Comparison of ENCODE assay signal across 1 fruit fly cellular context in genomic region chrX:20505897-20506296, dm6.
TF ChIP-seq lines count a peak whose summit lies in the region.

No protein-coding gene starts in this region.

TF ChIP-seq in whole organism, embryonic, 481 proteins besides CTCF, POLR2A, EP300 and RAD21 (continued from another document and continues in another):
- TF ChIP-seq CG32772 (GFP tag; IDR thresholded peaks at IDR 0.05; lab: Robert Waterston, UW): no peak
- TF ChIP-seq sens (GFP tag; lab: Kevin White, UChicago): peak; percentile 91
- TF ChIP-seq CG1832 (GFP tag; optimal IDR thresholded peaks at IDR 0.05; lab: Kevin White, UChicago): no peak
- no peak for TF ChIP-seq az2 (GFP tag; optimal IDR thresholded peaks at IDR 0.05; lab: Kevin White, UChicago)
- no peak for TF ChIP-seq Ets65A (GFP tag; lab: Kevin White, UChicago)
- TF ChIP-seq CG18764 (GFP tag; optimal IDR thresholded peaks at IDR 0.05; lab: Kevin White, UChicago): peak; percentile 42
- TF ChIP-seq Max (GFP tag; optimal IDR thresholded peaks at IDR 0.05; lab: Kevin White, UChicago): peak; percentile 37
- no peak for TF ChIP-seq HLH4C (GFP tag; IDR thresholded peaks at IDR 0.05; lab: Robert Waterston, UW; ENCODE audit: partially characterized antibody)
- no peak for TF ChIP-seq bigmax (GFP tag; optimal IDR thresholded peaks at IDR 0.05; lab: Kevin White, UChicago)
- no peak for TF ChIP-seq Lim3 (GFP tag; IDR thresholded peaks at IDR 0.05; lab: Robert Waterston, UW)
- no peak for TF ChIP-seq chn (GFP tag; optimal IDR thresholded peaks at IDR 0.05; lab: Kevin White, UChicago)
- TF ChIP-seq NC2α (GFP tag; optimal IDR thresholded peaks at IDR 0.05; lab: Kevin White, UChicago): no peak
- peak; percentile 49 for TF ChIP-seq PHDP (tag; optimal IDR thresholded peaks at IDR 0.05; lab: Kevin White, UChicago)
- no peak for TF ChIP-seq Bgb (GFP tag; IDR thresholded peaks at IDR 0.05; lab: Robert Waterston, UW; ENCODE audit: partially characterized antibody)
- TF ChIP-seq kay (GFP tag; optimal IDR thresholded peaks at IDR 0.05; lab: Kevin White, UChicago): peak; percentile 8
- peak; percentile 18 for TF ChIP-seq CG15011 (GFP tag; optimal IDR thresholded peaks at IDR 0.05; lab: Kevin White, UChicago)
- TF ChIP-seq HmgD (GFP tag; optimal IDR thresholded peaks at IDR 0.05; lab: Kevin White, UChicago): no peak
- no peak for TF ChIP-seq ERR (GFP tag; optimal IDR thresholded peaks at IDR 0.05; lab: Kevin White, UChicago)
- TF ChIP-seq CG8290 (GFP tag; optimal IDR thresholded peaks at IDR 0.05; lab: Kevin White, UChicago): peak; percentile 7
- peak in 1 of 2 experiments; percentile 15 for TF ChIP-seq CG8290 (tag; optimal IDR thresholded peaks at IDR 0.05; lab: Kevin White, UChicago)
- no peak for TF ChIP-seq Hmx (GFP tag; optimal IDR thresholded peaks at IDR 0.05; lab: Kevin White, UChicago)
- no peak for TF ChIP-seq slp2 (GFP tag; optimal IDR thresholded peaks at IDR 0.05; lab: Kevin White, UChicago)
- no peak for TF ChIP-seq grau (tag; optimal IDR thresholded peaks at IDR 0.05; lab: Kevin White, UChicago)
- no peak for TF ChIP-seq Scr (GFP tag; IDR thresholded peaks at IDR 0.05; lab: Robert Waterston, UW; ENCODE audit: partially characterized antibody)
- TF ChIP-seq bowl (GFP tag; IDR thresholded peaks at IDR 0.05; lab: Robert Waterston, UW): no peak
- no peak for TF ChIP-seq YL-1 (GFP tag; optimal IDR thresholded peaks at IDR 0.05; lab: Kevin White, UChicago)
- TF ChIP-seq CG10979 (tag; optimal IDR thresholded peaks at IDR 0.05; lab: Kevin White, UChicago): no peak
- peak; percentile 18 for TF ChIP-seq Fer3 (tag; optimal IDR thresholded peaks at IDR 0.05; lab: Kevin White, UChicago)
- TF ChIP-seq Rfx (GFP tag; IDR thresholded peaks at IDR 0.05; lab: Robert Waterston, UW): no peak
- TF ChIP-seq sim (GFP tag; IDR thresholded peaks at IDR 0.05; lab: Robert Waterston, UW): 0 out of 2 replicates have a peak, but pooled peaks have one; percentile 62
- TF ChIP-seq CG14965 (GFP tag; optimal IDR thresholded peaks at IDR 0.05; lab: Kevin White, UChicago; ENCODE audit: borderline replicate concordance): no peak
- TF ChIP-seq CG15696 (tag; optimal IDR thresholded peaks at IDR 0.05; lab: Kevin White, UChicago): peak; percentile 17
- peak; percentile 49 for TF ChIP-seq bcd (GFP tag; optimal IDR thresholded peaks at IDR 0.05; lab: Kevin White, UChicago)
- no peak for TF ChIP-seq Spps (tag; optimal IDR thresholded peaks at IDR 0.05; lab: Kevin White, UChicago)
- no peak for TF ChIP-seq crc (GFP tag; optimal IDR thresholded peaks at IDR 0.05; lab: Kevin White, UChicago)
- no peak for TF ChIP-seq zf30C (GFP tag; optimal IDR thresholded peaks at IDR 0.05; lab: Kevin White, UChicago)
- no peak for TF ChIP-seq cad (GFP tag; optimal IDR thresholded peaks at IDR 0.05; lab: Kevin White, UChicago)
- TF ChIP-seq Elba2 (GFP tag; optimal IDR thresholded peaks at IDR 0.05; lab: Kevin White, UChicago): no peak
- no peak for TF ChIP-seq pb (GFP tag; optimal IDR thresholded peaks at IDR 0.05; lab: Kevin White, UChicago)
- no peak for TF ChIP-seq CG30020 (tag; optimal IDR thresholded peaks at IDR 0.05; lab: Kevin White, UChicago)
- TF ChIP-seq ase (GFP tag; IDR thresholded peaks at IDR 0.05; lab: Robert Waterston, UW): no peak
- TF ChIP-seq CG11560 (tag; IDR thresholded peaks at IDR 0.05; lab: Robert Waterston, UW): no peak
- TF ChIP-seq CG30431 (GFP tag; optimal IDR thresholded peaks at IDR 0.05; lab: Kevin White, UChicago): no peak
- no peak for TF ChIP-seq CG8924 (tag; optimal IDR thresholded peaks at IDR 0.05; lab: Kevin White, UChicago)
- no peak for TF ChIP-seq CG7928 (GFP tag; optimal IDR thresholded peaks at IDR 0.05; lab: Kevin White, UChicago)
- peak; percentile 35 for TF ChIP-seq CG18476 (GFP tag; optimal IDR thresholded peaks at IDR 0.05; lab: Kevin White, UChicago)
- TF ChIP-seq ac (GFP tag; optimal IDR thresholded peaks at IDR 0.05; lab: Kevin White, UChicago): no peak
- TF ChIP-seq sr (GFP tag; IDR thresholded peaks at IDR 0.05; lab: Robert Waterston, UW): 0 out of 3 replicates have a peak, but pooled peaks have one; percentile 50
- TF ChIP-seq lov (optimal IDR thresholded peaks at IDR 0.05; lab: Kevin White, UChicago): no peak
- no peak for TF ChIP-seq lov (GFP tag; IDR thresholded peaks at IDR 0.05; lab: Robert Waterston, UW)
- TF ChIP-seq CG1024 (GFP tag; IDR thresholded peaks at IDR 0.05; lab: Robert Waterston, UW): peak; percentile 71; the same call in 1 of the 2 replicates
- TF ChIP-seq NfI (GFP tag; optimal IDR thresholded peaks at IDR 0.05; lab: Kevin White, UChicago): no peak
- no peak for TF ChIP-seq maf-S (GFP tag; optimal IDR thresholded peaks at IDR 0.05; lab: Kevin White, UChicago)
- TF ChIP-seq zfh1 (GFP tag; IDR thresholded peaks at IDR 0.05; lab: Robert Waterston, UW): peak; percentile 67; the same call in 2 of the 3 replicates
- peak; percentile 61 for TF ChIP-seq sob (GFP tag; IDR thresholded peaks at IDR 0.05; lab: Robert Waterston, UW)
- TF ChIP-seq ab (GFP tag; optimal IDR thresholded peaks at IDR 0.05; lab: Kevin White, UChicago): no peak
- TF ChIP-seq CrebB (tag; optimal IDR thresholded peaks at IDR 0.05; lab: Kevin White, UChicago): no peak
- TF ChIP-seq ems (GFP tag; optimal IDR thresholded peaks at IDR 0.05; lab: Kevin White, UChicago): peak; percentile 16
- no peak for TF ChIP-seq shn (GFP tag; optimal IDR thresholded peaks at IDR 0.05; lab: Kevin White, UChicago)
- TF ChIP-seq oc (tag; optimal IDR thresholded peaks at IDR 0.05; lab: Kevin White, UChicago): no peak
- no peak for TF ChIP-seq CG17612 (GFP tag; IDR thresholded peaks at IDR 0.05; lab: Robert Waterston, UW)
- TF ChIP-seq gro (GFP tag; optimal IDR thresholded peaks at IDR 0.05; lab: Kevin White, UChicago): no peak
- TF ChIP-seq CG4617 (GFP tag; optimal IDR thresholded peaks at IDR 0.05; lab: Kevin White, UChicago; ENCODE audit: borderline replicate concordance): no peak
- TF ChIP-seq C15 (GFP tag; IDR thresholded peaks at IDR 0.05; lab: Robert Waterston, UW): no peak
- no peak for TF ChIP-seq CG43689 (GFP tag; IDR thresholded peaks at IDR 0.05; lab: Robert Waterston, UW)
- peak; percentile 12 for TF ChIP-seq CG8281 (tag; optimal IDR thresholded peaks at IDR 0.05; lab: Kevin White, UChicago)
- TF ChIP-seq CG2116 (GFP tag; optimal IDR thresholded peaks at IDR 0.05; lab: Kevin White, UChicago): peak; percentile 7
- no peak for TF ChIP-seq amos (GFP tag; IDR thresholded peaks at IDR 0.05; lab: Robert Waterston, UW; ENCODE audit: partially characterized antibody)
- TF ChIP-seq Hr78 (GFP tag; optimal IDR thresholded peaks at IDR 0.05; lab: Kevin White, UChicago): no peak
- no peak for TF ChIP-seq CG32532 (GFP tag; IDR thresholded peaks at IDR 0.05; lab: Robert Waterston, UW)
- TF ChIP-seq CG5245 (GFP tag; optimal IDR thresholded peaks at IDR 0.05; lab: Kevin White, UChicago): peak; percentile 43
- TF ChIP-seq CG13775 (GFP tag; optimal IDR thresholded peaks at IDR 0.05; lab: Kevin White, UChicago): no peak
- no peak for TF ChIP-seq CG13624 (GFP tag; optimal IDR thresholded peaks at IDR 0.05; lab: Kevin White, UChicago)
- TF ChIP-seq CG11456 (GFP tag; IDR thresholded peaks at IDR 0.05; lab: Robert Waterston, UW): no peak
- TF ChIP-seq CG6654 (GFP tag; optimal IDR thresholded peaks at IDR 0.05; lab: Kevin White, UChicago): no peak
- no peak for TF ChIP-seq tup (GFP tag; optimal IDR thresholded peaks at IDR 0.05; lab: Kevin White, UChicago)
- no peak for TF ChIP-seq trem (tag; optimal IDR thresholded peaks at IDR 0.05; lab: Kevin White, UChicago)
- TF ChIP-seq CG9797 (GFP tag; optimal IDR thresholded peaks at IDR 0.05; lab: Kevin White, UChicago): no peak
- no peak for TF ChIP-seq CG34422 (GFP tag; IDR thresholded peaks at IDR 0.05; lab: Robert Waterston, UW)
- TF ChIP-seq CG13424 (tag; optimal IDR thresholded peaks at IDR 0.05; lab: Kevin White, UChicago): peak; percentile 23
- TF ChIP-seq CG11696 (GFP tag; IDR thresholded peaks at IDR 0.05; lab: Robert Waterston, UW): peak; percentile 62; the same call in 1 of the 2 replicates
- peak; percentile 41 for TF ChIP-seq CG1233 (GFP tag; optimal IDR thresholded peaks at IDR 0.05; lab: Kevin White, UChicago)
- no peak for TF ChIP-seq pfk (GFP tag; optimal IDR thresholded peaks at IDR 0.05; lab: Kevin White, UChicago)
- peak; percentile 37 for TF ChIP-seq Sox100B (GFP tag; optimal IDR thresholded peaks at IDR 0.05; lab: Kevin White, UChicago)
- TF ChIP-seq ken (GFP tag; IDR thresholded peaks at IDR 0.05; lab: Robert Waterston, UW): no peak
- peak; percentile 62; the same call in 1 of the 2 replicates for TF ChIP-seq CG5953 (GFP tag; IDR thresholded peaks at IDR 0.05; lab: Robert Waterston, UW)
- peak; percentile 27 for TF ChIP-seq unpg (GFP tag; optimal IDR thresholded peaks at IDR 0.05; lab: Kevin White, UChicago)
- no peak for TF ChIP-seq CG9932 (GFP tag; IDR thresholded peaks at IDR 0.05; lab: Robert Waterston, UW)
- no peak for TF ChIP-seq CG9727 (GFP tag; optimal IDR thresholded peaks at IDR 0.05; lab: Kevin White, UChicago)
- no peak for TF ChIP-seq Trl (optimal IDR thresholded peaks at IDR 0.05; lab: Kevin White, UChicago)
- peak; percentile 13 for TF ChIP-seq Trl (GFP tag; optimal IDR thresholded peaks at IDR 0.05; lab: Kevin White, UChicago)
- 0 out of 3 replicates have a peak, but pooled peaks have one; percentile 14 for TF ChIP-seq CG17361 (GFP tag; IDR thresholded peaks at IDR 0.05; lab: Robert Waterston, UW)
- peak; percentile 57; the same call in 1 of the 2 replicates for TF ChIP-seq Awh (GFP tag; IDR thresholded peaks at IDR 0.05; lab: Robert Waterston, UW)
- no peak for TF ChIP-seq CG12299 (tag; optimal IDR thresholded peaks at IDR 0.05; lab: Kevin White, UChicago)
- no peak for TF ChIP-seq HLHmδ (GFP tag; optimal IDR thresholded peaks at IDR 0.05; lab: Kevin White, UChicago)
- no peak for TF ChIP-seq Gsc (GFP tag; IDR thresholded peaks at IDR 0.05; lab: Robert Waterston, UW)
- TF ChIP-seq CG2199 (GFP tag; IDR thresholded peaks at IDR 0.05; lab: Robert Waterston, UW): peak; percentile 64; the same call in 1 of the 3 replicates
- peak; percentile 3 for TF ChIP-seq MTF-1 (GFP tag; optimal IDR thresholded peaks at IDR 0.05; lab: Kevin White, UChicago; ENCODE audit: borderline replicate concordance)
- TF ChIP-seq aop (GFP tag; IDR thresholded peaks at IDR 0.05; lab: Robert Waterston, UW): no peak
- TF ChIP-seq kah (GFP tag; optimal IDR thresholded peaks at IDR 0.05; lab: Kevin White, UChicago): no peak
- TF ChIP-seq kni (GFP tag; optimal IDR thresholded peaks at IDR 0.05; lab: Kevin White, UChicago): no peak
- no peak for TF ChIP-seq Sry-β (GFP tag; optimal IDR thresholded peaks at IDR 0.05; lab: Kevin White, UChicago)
- TF ChIP-seq Sox102F (GFP tag; optimal IDR thresholded peaks at IDR 0.05; lab: Kevin White, UChicago): peak; percentile 75
- TF ChIP-seq CG6175 (GFP tag; IDR thresholded peaks at IDR 0.05; lab: Robert Waterston, UW): no peak
- TF ChIP-seq CG17328 (GFP tag; IDR thresholded peaks at IDR 0.05; lab: Robert Waterston, UW): peak; percentile 58
- no peak for TF ChIP-seq inv (GFP tag; IDR thresholded peaks at IDR 0.05; lab: Robert Waterston, UW; ENCODE audit: partially characterized antibody)
- TF ChIP-seq CG3065 (GFP tag; optimal IDR thresholded peaks at IDR 0.05; lab: Kevin White, UChicago): no peak
- TF ChIP-seq wdn (GFP tag; IDR thresholded peaks at IDR 0.05; lab: Robert Waterston, UW): no peak
- no peak for TF ChIP-seq vnd (GFP tag; IDR thresholded peaks at IDR 0.05; lab: Robert Waterston, UW; ENCODE audit: partially characterized antibody)
- TF ChIP-seq Ssrp (tag; optimal IDR thresholded peaks at IDR 0.05; lab: Kevin White, UChicago): no peak
- TF ChIP-seq Camta (GFP tag; optimal IDR thresholded peaks at IDR 0.05; lab: Kevin White, UChicago): no peak
- no peak for TF ChIP-seq Taf1 (GFP tag; IDR thresholded peaks at IDR 0.05; lab: Robert Waterston, UW)
- peak; percentile 15 for TF ChIP-seq dmrt11E (tag; optimal IDR thresholded peaks at IDR 0.05; lab: Kevin White, UChicago)
- no peak for TF ChIP-seq Dip3 (GFP tag; optimal IDR thresholded peaks at IDR 0.05; lab: Kevin White, UChicago)
- TF ChIP-seq pita (GFP tag; optimal IDR thresholded peaks at IDR 0.05; lab: Kevin White, UChicago): no peak
- no peak for TF ChIP-seq CG4282 (GFP tag; optimal IDR thresholded peaks at IDR 0.05; lab: Kevin White, UChicago)
- TF ChIP-seq Side (GFP tag; optimal IDR thresholded peaks at IDR 0.05; lab: Kevin White, UChicago): no peak
- no peak for TF ChIP-seq CG7745 (tag; optimal IDR thresholded peaks at IDR 0.05; lab: Kevin White, UChicago)
- TF ChIP-seq CG7839 (tag; optimal IDR thresholded peaks at IDR 0.05; lab: Kevin White, UChicago): peak; percentile 5
- peak; percentile 62 for TF ChIP-seq gem (tag; optimal IDR thresholded peaks at IDR 0.05; lab: Kevin White, UChicago)
- TF ChIP-seq Nf-YB (GFP tag; optimal IDR thresholded peaks at IDR 0.05; lab: Kevin White, UChicago): no peak
- no peak for TF ChIP-seq CG4820 (GFP tag; optimal IDR thresholded peaks at IDR 0.05; lab: Kevin White, UChicago)
- no peak for TF ChIP-seq Sry-δ (GFP tag; optimal IDR thresholded peaks at IDR 0.05; lab: Kevin White, UChicago)
- peak; percentile 3 for TF ChIP-seq CG18262 (tag; optimal IDR thresholded peaks at IDR 0.05; lab: Kevin White, UChicago)
- no peak for TF ChIP-seq CG14667 (GFP tag; IDR thresholded peaks at IDR 0.05; lab: Robert Waterston, UW)
- no peak for TF ChIP-seq ind (GFP tag; optimal IDR thresholded peaks at IDR 0.05; lab: Kevin White, UChicago)
- TF ChIP-seq en (GFP tag; optimal IDR thresholded peaks at IDR 0.05; lab: Kevin White, UChicago): no peak
- no peak for TF ChIP-seq CG10147 (GFP tag; optimal IDR thresholded peaks at IDR 0.05; lab: Kevin White, UChicago)
- peak; percentile 46 for TF ChIP-seq CG12942 (GFP tag; optimal IDR thresholded peaks at IDR 0.05; lab: Kevin White, UChicago)
- no peak for TF ChIP-seq pum (GFP tag; optimal IDR thresholded peaks at IDR 0.05; lab: Kevin White, UChicago)
- peak; percentile 14 for TF ChIP-seq CG18599 (GFP tag; optimal IDR thresholded peaks at IDR 0.05; lab: Kevin White, UChicago)
- TF ChIP-seq Rx (GFP tag; IDR thresholded peaks at IDR 0.05; lab: Robert Waterston, UW): no peak
- no peak for TF ChIP-seq tgo (GFP tag; IDR thresholded peaks at IDR 0.05; lab: Robert Waterston, UW)
- peak; percentile 13 for TF ChIP-seq CG12659 (GFP tag; optimal IDR thresholded peaks at IDR 0.05; lab: Kevin White, UChicago)
- TF ChIP-seq cas (GFP tag; IDR thresholded peaks at IDR 0.05; lab: Robert Waterston, UW): no peak
- TF ChIP-seq wek (GFP tag; optimal IDR thresholded peaks at IDR 0.05; lab: Kevin White, UChicago): peak; percentile 13
- TF ChIP-seq CG15269 (tag; optimal IDR thresholded peaks at IDR 0.05; lab: Kevin White, UChicago): peak; percentile 27
